In genomic region chr2L:10986138-10986537, dm6 we compare ENCODE assay signal across 1 fruit fly cellular context.
TF ChIP-seq lines count a peak whose summit lies in the region.

No protein-coding gene starts in this region.

TF ChIP-seq in whole organism, embryonic, 481 proteins besides CTCF, POLR2A, EP300 and RAD21 (continued from another document):
- peak in 1 of 3 experiments; percentile 16 for TF ChIP-seq Stat92E (GFP tag; optimal IDR thresholded peaks at IDR 0.05; lab: Kevin White, UChicago)
- TF ChIP-seq CG2129 (GFP tag; IDR thresholded peaks at IDR 0.05; lab: Robert Waterston, UW; ENCODE audit: partially characterized antibody): no peak
- TF ChIP-seq CG12219 (GFP tag; optimal IDR thresholded peaks at IDR 0.05; lab: Kevin White, UChicago): no peak
- TF ChIP-seq ssp (GFP tag; IDR thresholded peaks at IDR 0.05; lab: Robert Waterston, UW): no peak
- no peak for TF ChIP-seq org-1 (GFP tag; optimal IDR thresholded peaks at IDR 0.05; lab: Kevin White, UChicago)
- TF ChIP-seq emc (GFP tag; optimal IDR thresholded peaks at IDR 0.05; lab: Kevin White, UChicago): no peak
- TF ChIP-seq danr (GFP tag; IDR thresholded peaks at IDR 0.05; lab: Robert Waterston, UW): no peak
- TF ChIP-seq nerfin-2 (GFP tag; IDR thresholded peaks at IDR 0.05; lab: Robert Waterston, UW; ENCODE audit: partially characterized antibody): no peak
- peak; percentile 67 for TF ChIP-seq CG31441 (GFP tag; IDR thresholded peaks at IDR 0.05; lab: Robert Waterston, UW)
- peak; percentile 58; the same call in 1 of the 3 replicates for TF ChIP-seq CG11695 (GFP tag; IDR thresholded peaks at IDR 0.05; lab: Robert Waterston, UW)
- TF ChIP-seq nmo (GFP tag; optimal IDR thresholded peaks at IDR 0.05; lab: Kevin White, UChicago): peak; percentile 48
- peak; percentile 56 for TF ChIP-seq CG7987 (GFP tag; optimal IDR thresholded peaks at IDR 0.05; lab: Kevin White, UChicago)
- TF ChIP-seq CG33557 (GFP tag; optimal IDR thresholded peaks at IDR 0.05; lab: Kevin White, UChicago): no peak
- TF ChIP-seq crol (GFP tag; IDR thresholded peaks at IDR 0.05; lab: Robert Waterston, UW): no peak
- no peak for TF ChIP-seq Oli (tag; optimal IDR thresholded peaks at IDR 0.05; lab: Kevin White, UChicago)
- no peak for TF ChIP-seq Lim3 (GFP tag; IDR thresholded peaks at IDR 0.05; lab: Robert Waterston, UW)
- TF ChIP-seq CG16779 (GFP tag; IDR thresholded peaks at IDR 0.05; lab: Robert Waterston, UW): 0 out of 2 replicates have a peak, but pooled peaks have one; percentile 3
- TF ChIP-seq stc (GFP tag; IDR thresholded peaks at IDR 0.05; lab: Robert Waterston, UW): peak; percentile 65; the same call in 1 of the 2 replicates
- TF ChIP-seq zf30C (GFP tag; optimal IDR thresholded peaks at IDR 0.05; lab: Kevin White, UChicago): peak; percentile 49
- no peak for TF ChIP-seq oc (tag; optimal IDR thresholded peaks at IDR 0.05; lab: Kevin White, UChicago)
- no peak for TF ChIP-seq Dfd (GFP tag; optimal IDR thresholded peaks at IDR 0.05; lab: Kevin White, UChicago)
- no peak for TF ChIP-seq Eip74EF (GFP tag; optimal IDR thresholded peaks at IDR 0.05; lab: Kevin White, UChicago)
- TF ChIP-seq CG1233 (GFP tag; optimal IDR thresholded peaks at IDR 0.05; lab: Kevin White, UChicago): peak; percentile 14
- no peak for TF ChIP-seq Hr78 (GFP tag; optimal IDR thresholded peaks at IDR 0.05; lab: Kevin White, UChicago)
- peak; percentile 44 for TF ChIP-seq CG4328 (GFP tag; optimal IDR thresholded peaks at IDR 0.05; lab: Kevin White, UChicago)
- no peak for TF ChIP-seq CG30403 (GFP tag; optimal IDR thresholded peaks at IDR 0.05; lab: Kevin White, UChicago)
- TF ChIP-seq CG10979 (tag; optimal IDR thresholded peaks at IDR 0.05; lab: Kevin White, UChicago): peak; percentile 54
- no peak for TF ChIP-seq CG11560 (tag; IDR thresholded peaks at IDR 0.05; lab: Robert Waterston, UW)
- no peak for TF ChIP-seq wek (GFP tag; optimal IDR thresholded peaks at IDR 0.05; lab: Kevin White, UChicago)
- no peak for TF ChIP-seq wor (GFP tag; IDR thresholded peaks at IDR 0.05; lab: Robert Waterston, UW)
- peak; percentile 66 for TF ChIP-seq stwl (tag; optimal IDR thresholded peaks at IDR 0.05; lab: Kevin White, UChicago)
- peak; percentile 11 for TF ChIP-seq CG13424 (tag; optimal IDR thresholded peaks at IDR 0.05; lab: Kevin White, UChicago)
- TF ChIP-seq hkb (optimal IDR thresholded peaks at IDR 0.05; lab: Kevin White, UChicago): no peak
- peak; percentile 82 for TF ChIP-seq hkb (GFP tag; IDR thresholded peaks at IDR 0.05; lab: Robert Waterston, UW)
- peak; percentile 69 for TF ChIP-seq CG14014 (GFP tag; IDR thresholded peaks at IDR 0.05; lab: Robert Waterston, UW)
- TF ChIP-seq CG17612 (GFP tag; IDR thresholded peaks at IDR 0.05; lab: Robert Waterston, UW): peak; percentile 26; the same call in 1 of the 2 replicates
- TF ChIP-seq tio (GFP tag; optimal IDR thresholded peaks at IDR 0.05; lab: Kevin White, UChicago): no peak
- no peak for TF ChIP-seq CG8944 (GFP tag; optimal IDR thresholded peaks at IDR 0.05; lab: Kevin White, UChicago)
- TF ChIP-seq CG12659 (GFP tag; optimal IDR thresholded peaks at IDR 0.05; lab: Kevin White, UChicago): no peak
- TF ChIP-seq trh (GFP tag; optimal IDR thresholded peaks at IDR 0.05; lab: Kevin White, UChicago): no peak
- TF ChIP-seq CG16815 (GFP tag; optimal IDR thresholded peaks at IDR 0.05; lab: Kevin White, UChicago): no peak
- TF ChIP-seq Chrac-16 (GFP tag; optimal IDR thresholded peaks at IDR 0.05; lab: Kevin White, UChicago): no peak
- TF ChIP-seq chn (GFP tag; optimal IDR thresholded peaks at IDR 0.05; lab: Kevin White, UChicago): no peak
- peak; percentile 70 for TF ChIP-seq CG1024 (GFP tag; IDR thresholded peaks at IDR 0.05; lab: Robert Waterston, UW)
- peak; percentile 66 for TF ChIP-seq CG2678 (tag; optimal IDR thresholded peaks at IDR 0.05; lab: Kevin White, UChicago)
- no peak for TF ChIP-seq MESR4 (GFP tag; optimal IDR thresholded peaks at IDR 0.05; lab: Kevin White, UChicago)
- TF ChIP-seq CG2712 (tag; optimal IDR thresholded peaks at IDR 0.05; lab: Kevin White, UChicago): peak; percentile 74
- no peak for TF ChIP-seq PHDP (tag; optimal IDR thresholded peaks at IDR 0.05; lab: Kevin White, UChicago)
- peak; percentile 14; the same call in 1 of the 2 replicates for TF ChIP-seq al (GFP tag; IDR thresholded peaks at IDR 0.05; lab: Robert Waterston, UW)
- TF ChIP-seq Elba2 (GFP tag; optimal IDR thresholded peaks at IDR 0.05; lab: Kevin White, UChicago): no peak
- no peak for TF ChIP-seq btn (GFP tag; optimal IDR thresholded peaks at IDR 0.05; lab: Kevin White, UChicago)
- no peak for TF ChIP-seq Dip3 (GFP tag; optimal IDR thresholded peaks at IDR 0.05; lab: Kevin White, UChicago)
- peak; percentile 40 for TF ChIP-seq zen (tag; optimal IDR thresholded peaks at IDR 0.05; lab: Kevin White, UChicago)
- no peak for TF ChIP-seq inv (GFP tag; IDR thresholded peaks at IDR 0.05; lab: Robert Waterston, UW; ENCODE audit: partially characterized antibody)
- no peak for TF ChIP-seq cg (GFP tag; optimal IDR thresholded peaks at IDR 0.05; lab: Kevin White, UChicago)
- peak; percentile 17 for TF ChIP-seq HHEX (GFP tag; optimal IDR thresholded peaks at IDR 0.05; lab: Kevin White, UChicago)
- TF ChIP-seq CG2199 (GFP tag; IDR thresholded peaks at IDR 0.05; lab: Robert Waterston, UW): peak; percentile 82; the same call in 2 of the 3 replicates
- TF ChIP-seq MTF-1 (GFP tag; optimal IDR thresholded peaks at IDR 0.05; lab: Kevin White, UChicago; ENCODE audit: borderline replicate concordance): peak; percentile 1
- no peak for TF ChIP-seq Sin3A (optimal IDR thresholded peaks at IDR 0.05; lab: Kevin White, UChicago)
- no peak for TF ChIP-seq Xbp1 (GFP tag; optimal IDR thresholded peaks at IDR 0.05; lab: Kevin White, UChicago)
- no peak for TF ChIP-seq luna (GFP tag; optimal IDR thresholded peaks at IDR 0.05; lab: Kevin White, UChicago)
- TF ChIP-seq jumu (GFP tag; optimal IDR thresholded peaks at IDR 0.05; lab: Kevin White, UChicago): no peak
- peak; percentile 63; the same call in 1 of the 2 replicates for TF ChIP-seq ara (GFP tag; IDR thresholded peaks at IDR 0.05; lab: Robert Waterston, UW)
- TF ChIP-seq run (tag; optimal IDR thresholded peaks at IDR 0.05; lab: Kevin White, UChicago): no peak
- TF ChIP-seq pzg (GFP tag; optimal IDR thresholded peaks at IDR 0.05; lab: Kevin White, UChicago): peak; percentile 16
- TF ChIP-seq HLH3B (GFP tag; IDR thresholded peaks at IDR 0.05; lab: Robert Waterston, UW): peak; percentile 30; the same call in 1 of the 2 replicates
- TF ChIP-seq CG32532 (GFP tag; IDR thresholded peaks at IDR 0.05; lab: Robert Waterston, UW): peak; percentile 72
- no peak for TF ChIP-seq CG13296 (GFP tag; optimal IDR thresholded peaks at IDR 0.05; lab: Kevin White, UChicago)
- no peak for TF ChIP-seq CG2889 (GFP tag; IDR thresholded peaks at IDR 0.05; lab: Robert Waterston, UW)
- TF ChIP-seq br (optimal IDR thresholded peaks at IDR 0.05; lab: Kevin White, UChicago): no peak
- no peak for TF ChIP-seq CG14860 (GFP tag; IDR thresholded peaks at IDR 0.05; lab: Robert Waterston, UW; ENCODE audit: partially characterized antibody)
- no peak for TF ChIP-seq Hr51 (GFP tag; optimal IDR thresholded peaks at IDR 0.05; lab: Kevin White, UChicago)
- peak; percentile 72 for TF ChIP-seq ap (GFP tag; IDR thresholded peaks at IDR 0.05; lab: Robert Waterston, UW)
- TF ChIP-seq salm (tag; optimal IDR thresholded peaks at IDR 0.05; lab: Kevin White, UChicago): no peak
- TF ChIP-seq Tbp (GFP tag; optimal IDR thresholded peaks at IDR 0.05; lab: Kevin White, UChicago): no peak
- peak; percentile 1 for TF ChIP-seq lilli (GFP tag; optimal IDR thresholded peaks at IDR 0.05; lab: Kevin White, UChicago)
- no peak for TF ChIP-seq GATAe (GFP tag; conservative IDR thresholded peaks at IDR 0.05; lab: Robert Waterston, UW)
- no peak for TF ChIP-seq CG17802 (tag; optimal IDR thresholded peaks at IDR 0.05; lab: Kevin White, UChicago)
- no peak for TF ChIP-seq disco-r (GFP tag; optimal IDR thresholded peaks at IDR 0.05; lab: Kevin White, UChicago)
- TF ChIP-seq nerfin-1 (tag; optimal IDR thresholded peaks at IDR 0.05; lab: Kevin White, UChicago): no peak
- TF ChIP-seq Mrtf (GFP tag; IDR thresholded peaks at IDR 0.05; lab: Robert Waterston, UW): no peak
- TF ChIP-seq CG1832 (GFP tag; optimal IDR thresholded peaks at IDR 0.05; lab: Kevin White, UChicago): no peak
- TF ChIP-seq bowl (GFP tag; IDR thresholded peaks at IDR 0.05; lab: Robert Waterston, UW): 0 out of 2 replicates have a peak, but pooled peaks have one; percentile 9
- peak; percentile 48; the same call in 1 of the 2 replicates for TF ChIP-seq Awh (GFP tag; IDR thresholded peaks at IDR 0.05; lab: Robert Waterston, UW)
- peak; percentile 68 for TF ChIP-seq CG34422 (GFP tag; IDR thresholded peaks at IDR 0.05; lab: Robert Waterston, UW)
- TF ChIP-seq Sox102F (GFP tag; optimal IDR thresholded peaks at IDR 0.05; lab: Kevin White, UChicago): no peak
- no peak for TF ChIP-seq CG9609 (GFP tag; optimal IDR thresholded peaks at IDR 0.05; lab: Kevin White, UChicago)
